Fruit fly (Drosophila melanogaster): ENCODE data around the gene Ir64a.

DNA sequence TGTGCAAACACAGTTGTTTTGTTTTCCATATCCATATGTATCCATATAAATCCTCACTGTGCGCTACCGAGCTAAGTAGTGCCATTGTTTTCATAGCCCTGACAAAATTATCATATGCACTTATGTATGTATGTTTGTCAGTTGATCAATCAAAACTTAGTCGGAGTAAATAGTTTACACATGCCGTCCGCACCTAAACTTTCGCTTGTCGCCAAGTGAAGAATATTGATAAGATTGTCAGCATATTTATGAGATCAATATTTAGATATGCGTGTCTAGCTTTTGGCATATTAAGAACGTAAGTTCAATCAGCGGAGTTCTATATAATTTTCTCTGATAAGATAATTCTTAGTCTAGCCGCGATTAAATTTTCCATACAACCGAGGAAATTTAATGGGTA is 33.6 kb downstream of the Ir64a start:
- TF ChIP-seq Hr96 (GFP tag; optimal IDR thresholded peaks at IDR 0.05) = no peak
- TF ChIP-seq cic (GFP tag; optimal IDR thresholded peaks at IDR 0.05) = peak; percentile 22
